Fruit fly (Drosophila melanogaster) whole organism, embryonic: ENCODE results near the gene CG14720.

Source experiments
- Adf1 ChIP-seq: fragments of 200-800 bp; sonication (Bioruptor generic); IDR thresholded peaks from 2 replicates; pipeline ENCODE4 v1.3.6; 2022; ENCODE audit warnings: missing biosample characterization, missing genetic modification characterization
- Atf-2 ChIP-seq: fragments of 200-800 bp; sonication (Bioruptor generic); optimal IDR thresholded peaks from 2 replicates; lab custom pipeline; 2016; ENCODE audit warnings: missing biosample characterization, missing genetic modification characterization
- BtbVII ChIP-seq: fragments of 200-800 bp; sonication (Bioruptor generic); optimal IDR thresholded peaks from 3 replicates; lab custom pipeline; 2017; ENCODE audit warnings: missing biosample characterization, mild to moderate bottlenecking, missing genetic modification characterization
- CG1024 ChIP-seq: fragments of 200-800 bp; sonication (Bioruptor generic); IDR thresholded peaks from 2 replicates; pipeline ENCODE4 v1.3.6; 2022; ENCODE audit warnings: missing biosample characterization, missing genetic modification characterization
- CG10366 ChIP-seq: fragments of 200-800 bp; sonication (Bioruptor generic); IDR thresholded peaks from 2 replicates; pipeline ENCODE4 v1.3.6; 2022; ENCODE audit warnings: missing biosample characterization, missing genetic modification characterization
- CG12071 ChIP-seq: fragments of 200-800 bp; sonication (Bioruptor generic); optimal IDR thresholded peaks from 3 replicates; lab custom pipeline; 2018; ENCODE audit warnings: missing biosample characterization, mild to moderate bottlenecking, missing genetic modification characterization
- CG12942 ChIP-seq: fragments of 200-800 bp; sonication (Bioruptor generic); optimal IDR thresholded peaks from 3 replicates; lab custom pipeline; 2016; ENCODE audit warnings: missing biosample characterization, missing genetic modification characterization
- CG13287 ChIP-seq: fragments of 200-800 bp; sonication (Bioruptor generic); IDR thresholded peaks from 2 replicates; pipeline ENCODE4 v1.3.6; 2022; ENCODE audit warnings: missing biosample characterization, missing genetic modification characterization; ENCODE audit not compliant: partially characterized antibody
- CG17359 ChIP-seq: fragments of 200-800 bp; sonication (Bioruptor generic); optimal IDR thresholded peaks from 3 replicates; lab custom pipeline; 2018; ENCODE audit warnings: missing biosample characterization, mild to moderate bottlenecking, missing genetic modification characterization, moderate library complexity
- CG17568 ChIP-seq: fragments of 200-800 bp; sonication (Bioruptor generic); optimal IDR thresholded peaks from 2 replicates; lab custom pipeline; 2018; ENCODE audit warnings: missing biosample characterization, mild to moderate bottlenecking, missing genetic modification characterization, moderate library complexity
- CG18599 ChIP-seq: fragments of 200-800 bp; sonication (Bioruptor generic); optimal IDR thresholded peaks from 3 replicates; lab custom pipeline; 2017; ENCODE audit warnings: missing biosample characterization, missing genetic modification characterization, mild to moderate bottlenecking, moderate library complexity, missing genetic modification reagents
- CG30020 ChIP-seq: fragments of 200-800 bp; optimal IDR thresholded peaks from 2 replicates; lab custom pipeline; 2019; ENCODE audit warnings: missing biosample characterization, mild to moderate bottlenecking, missing genetic modification characterization, moderate library complexity
- CG3163 ChIP-seq: fragments of 200-800 bp; sonication (Bioruptor generic); optimal IDR thresholded peaks from 3 replicates; lab custom pipeline; 2016; ENCODE audit warnings: missing biosample characterization, missing genetic modification characterization
- CG34224 ChIP-seq: fragments of 200-800 bp; sonication (Bioruptor generic); IDR thresholded peaks from 3 replicates; pipeline ENCODE4 v1.3.6; 2022; ENCODE audit warnings: missing biosample characterization, missing genetic modification characterization; ENCODE audit not compliant: partially characterized antibody
- CG4328 ChIP-seq: fragments of 200-800 bp; sonication (Bioruptor generic); optimal IDR thresholded peaks from 3 replicates; lab custom pipeline; 2017; ENCODE audit warnings: missing biosample characterization, missing genetic modification reagents, missing genetic modification characterization
- CG4820 ChIP-seq: fragments of 200-800 bp; sonication (Bioruptor generic); optimal IDR thresholded peaks from 3 replicates; lab custom pipeline; 2016; ENCODE audit warnings: missing biosample characterization, missing genetic modification characterization
- CG5180 ChIP-seq: fragments of 200-800 bp; sonication (Bioruptor generic); optimal IDR thresholded peaks from 3 replicates; lab custom pipeline; 2017; ENCODE audit warnings: missing biosample characterization, missing genetic modification characterization, mild to moderate bottlenecking, moderate library complexity, missing genetic modification reagents
- CG5953 ChIP-seq: fragments of 200-800 bp; sonication (Bioruptor generic); IDR thresholded peaks from 2 replicates; pipeline ENCODE4 v1.3.6; 2022; ENCODE audit warnings: missing biosample characterization, missing genetic modification characterization
- CG8281 ChIP-seq: fragments of 200-800 bp; sonication (Bioruptor generic); optimal IDR thresholded peaks from 2 replicates; lab custom pipeline; 2018; ENCODE audit warnings: missing biosample characterization, mild to moderate bottlenecking, missing genetic modification characterization, moderate library complexity
- CG9437 ChIP-seq: fragments of 200-800 bp; sonication (Bioruptor generic); optimal IDR thresholded peaks from 2 replicates; lab custom pipeline; 2018; ENCODE audit warnings: missing biosample characterization, mild to moderate bottlenecking, missing genetic modification characterization
- CG9797 ChIP-seq: fragments of 200-800 bp; sonication (Bioruptor generic); optimal IDR thresholded peaks from 3 replicates; lab custom pipeline; 2018; ENCODE audit warnings: missing biosample characterization, mild to moderate bottlenecking, missing genetic modification characterization
- CG9817 ChIP-seq: fragments of 200-800 bp; sonication (Bioruptor generic); optimal IDR thresholded peaks from 2 replicates; lab custom pipeline; 2018; ENCODE audit warnings: missing biosample characterization, mild to moderate bottlenecking, missing genetic modification characterization, moderate library complexity
- CoRest ChIP-seq: fragments of 200-800 bp; sonication (Bioruptor generic); optimal IDR thresholded peaks from 3 replicates; lab custom pipeline; 2018; ENCODE audit warnings: missing biosample characterization, mild to moderate bottlenecking, missing genetic modification characterization, moderate library complexity
- Dbx ChIP-seq: fragments of 200-800 bp; sonication (Bioruptor generic); IDR thresholded peaks from 3 replicates; pipeline ENCODE4 v1.3.6; 2022; ENCODE audit warnings: missing biosample characterization, missing genetic modification characterization
- Dfd ChIP-seq, 2 experiments: fragments of >200 bp; optimal IDR thresholded peaks; 2 replicates each; lab custom pipeline; 2017; ENCODE audit warnings: missing biosample characterization in 2 of 2, missing genetic modification characterization in 2 of 2
- E2f1 ChIP-seq: fragments of 200-800 bp; sonication (Bioruptor generic); IDR thresholded peaks from 2 replicates; pipeline ENCODE4 v1.3.6; 2022; ENCODE audit warnings: missing biosample characterization, missing genetic modification characterization
- HLH54F ChIP-seq: fragments of 200-800 bp; sonication (Bioruptor generic); optimal IDR thresholded peaks from 3 replicates; lab custom pipeline; 2016; ENCODE audit warnings: missing biosample characterization, missing genetic modification characterization
- Hr78 ChIP-seq, 2 experiments: fragments of 200-800 bp in 1 of 2; fragments of >200 bp in 1 of 2; sonication (Bioruptor generic) in 1 of 2; optimal IDR thresholded peaks; 2 replicates each; lab custom pipeline; 2017 to 2019; ENCODE audit warnings: missing biosample characterization in 2 of 2, missing genetic modification characterization in 2 of 2, mild to moderate bottlenecking in 1 of 2, moderate library complexity in 1 of 2
- Jarid2 ChIP-seq: fragments of 200-800 bp; sonication (Bioruptor generic); optimal IDR thresholded peaks from 3 replicates; lab custom pipeline; 2017; ENCODE audit warnings: mild to moderate bottlenecking, missing biosample characterization, missing genetic modification reagents, missing genetic modification characterization
- MBD-R2 ChIP-seq: fragments of 200-800 bp; sonication (Bioruptor generic); IDR thresholded peaks from 2 replicates; pipeline ENCODE4 v1.3.6; 2022; ENCODE audit warnings: missing biosample characterization, missing genetic modification characterization
- Nf-YB ChIP-seq: fragments of 200-800 bp; sonication (Bioruptor generic); optimal IDR thresholded peaks from 3 replicates; lab custom pipeline; 2019; ENCODE audit warnings: missing biosample characterization, mild to moderate bottlenecking, missing genetic modification characterization, moderate library complexity
- PHDP ChIP-seq: fragments of 200-800 bp; sonication (Bioruptor generic); optimal IDR thresholded peaks from 3 replicates; lab custom pipeline; 2018; ENCODE audit warnings: missing biosample characterization, mild to moderate bottlenecking, missing genetic modification characterization, moderate library complexity
- Ptx1 ChIP-seq: fragments of 200-800 bp; sonication (Bioruptor generic); IDR thresholded peaks from 2 replicates; pipeline ENCODE4 v1.3.6; 2022; ENCODE audit warnings: missing biosample characterization, missing genetic modification characterization
- Rfx ChIP-seq: fragments of 200-800 bp; sonication (Bioruptor generic); IDR thresholded peaks from 2 replicates; pipeline ENCODE4 v1.3.6; 2022; ENCODE audit warnings: missing biosample characterization, missing genetic modification characterization
- Sry-δ ChIP-seq: fragments of 200-800 bp; sonication (Bioruptor generic); optimal IDR thresholded peaks from 2 replicates; lab custom pipeline; 2016; ENCODE audit warnings: missing biosample characterization, missing genetic modification characterization
- Stat92E ChIP-seq, 3 experiments: fragments of >200 bp in 2 of 3; fragments of 200-800 bp in 1 of 3; sonication (Bioruptor generic) in 1 of 3; optimal IDR thresholded peaks; 2 replicates each; lab custom pipeline; 2017 to 2019; ENCODE audit warnings: missing biosample characterization in 3 of 3, missing genetic modification characterization in 3 of 3, mild to moderate bottlenecking in 1 of 3, moderate library complexity in 1 of 3
- chn ChIP-seq: fragments of 200-800 bp; sonication (Bioruptor generic); optimal IDR thresholded peaks from 2 replicates; lab custom pipeline; 2016; ENCODE audit warnings: missing biosample characterization, missing genetic modification characterization
- ci ChIP-seq: fragments of 200-800 bp; sonication (Bioruptor generic); IDR thresholded peaks from 3 replicates; pipeline ENCODE4 v1.3.6; 2022; ENCODE audit warnings: missing biosample characterization, missing genetic modification characterization
- dm ChIP-seq: fragments of 200-800 bp; sonication (Bioruptor generic); optimal IDR thresholded peaks from 3 replicates; lab custom pipeline; 2016; ENCODE audit warnings: missing biosample characterization, missing genetic modification characterization
- eve ChIP-seq, 2 experiments: fragments of >200 bp; optimal IDR thresholded peaks; 2 replicates each; lab custom pipeline; 2017; ENCODE audit warnings: missing biosample characterization in 2 of 2, missing genetic modification characterization in 2 of 2
- grau ChIP-seq: fragments of 200-800 bp; optimal IDR thresholded peaks from 3 replicates; lab custom pipeline; 2019; ENCODE audit warnings: missing biosample characterization, mild to moderate bottlenecking, missing genetic modification characterization, moderate library complexity
- grn ChIP-seq: fragments of 200-800 bp; sonication (Bioruptor generic); optimal IDR thresholded peaks from 3 replicates; lab custom pipeline; 2017; ENCODE audit warnings: missing biosample characterization, missing genetic modification characterization
- hth ChIP-seq: fragments of >200 bp; optimal IDR thresholded peaks from 2 replicates; lab custom pipeline; 2017; ENCODE audit warnings: inconsistent platforms
- jumu ChIP-seq: fragments of 200-800 bp; sonication (Bioruptor generic); optimal IDR thresholded peaks from 3 replicates; lab custom pipeline; 2016; ENCODE audit warnings: missing biosample characterization, missing genetic modification characterization
- onecut ChIP-seq: fragments of 200-800 bp; sonication (Bioruptor generic); IDR thresholded peaks from 2 replicates; pipeline ENCODE4 v1.3.6; 2022; ENCODE audit warnings: missing biosample characterization, missing genetic modification characterization
- pan ChIP-seq, 4 experiments: fragments of >200 bp in 3 of 4; fragments of 200-800 bp in 1 of 4; sonication (Bioruptor generic) in 1 of 4; optimal IDR thresholded peaks in 3 of 4; IDR thresholded peaks in 1 of 4; 2 replicates each; pipeline versions ENCODE4 v1.3.6 to Lab custom; 2017 to 2022; ENCODE audit warnings: missing biosample characterization in 2 of 4, missing genetic modification characterization in 2 of 4, mixed read lengths in 1 of 4
- pum ChIP-seq: fragments of 200-800 bp; sonication (Bioruptor generic); optimal IDR thresholded peaks from 2 replicates; lab custom pipeline; 2016; ENCODE audit warnings: missing biosample characterization, missing genetic modification characterization
- scrt ChIP-seq: fragments of 200-800 bp; sonication (Bioruptor generic); optimal IDR thresholded peaks from 2 replicates; lab custom pipeline; 2018; ENCODE audit warnings: missing biosample characterization, mild to moderate bottlenecking, missing genetic modification characterization, moderate library complexity
- stwl ChIP-seq: fragments of 200-800 bp; sonication (Bioruptor generic); optimal IDR thresholded peaks from 3 replicates; lab custom pipeline; 2018; ENCODE audit warnings: missing biosample characterization, mild to moderate bottlenecking, missing genetic modification characterization, moderate library complexity
- tx ChIP-seq: fragments of 200-800 bp; sonication (Bioruptor generic); optimal IDR thresholded peaks from 2 replicates; lab custom pipeline; 2016; ENCODE audit warnings: missing biosample characterization, missing genetic modification characterization
- vnd ChIP-seq: fragments of 200-800 bp; sonication (Bioruptor generic); IDR thresholded peaks from 3 replicates; pipeline ENCODE4 v1.3.6; 2022; ENCODE audit warnings: missing biosample characterization, missing genetic modification characterization; ENCODE audit not compliant: partially characterized antibody

The CG14720 gene

dm6 chr3R:11679513-11679912, 32.0 kb upstream of the CG14720 start, which contains the start of the genes Taf12 and Ho (continued):
- TF ChIP-seq scrt (GFP tag; lab: Kevin White, UChicago) (no peak), Dfd (GFP tag; optimal IDR thresholded peaks at IDR 0.05; lab: Kevin White, UChicago) (no peak), CG12942 (GFP tag; lab: Kevin White, UChicago) (no peak), CG12071 (no peak), vnd (GFP tag; lab: Robert Waterston, UW) (no peak), CG10366 (GFP tag; lab: Robert Waterston, UW) (no peak), Rfx (no peak), E2f1 (no peak), pum (GFP tag; lab: Kevin White, UChicago) (no peak), jumu (GFP tag; lab: Kevin White, UChicago) (no peak), Dbx (no peak), CG8281 (tag; lab: Kevin White, UChicago) (no peak), CG18599 (GFP tag; lab: Kevin White, UChicago) (no peak), Adf1 (GFP tag; lab: Robert Waterston, UW) (no peak), CoRest (tag; lab: Kevin White, UChicago) (no peak), CG34224 (GFP tag; lab: Robert Waterston, UW) (no peak; the same call in 2 of the 3 replicates), Ptx1 (no peak), CG3163 (GFP tag; lab: Kevin White, UChicago) (no peak), Sry-δ (GFP tag; lab: Kevin White, UChicago) (peak; percentile 17), CG1024 (GFP tag; lab: Robert Waterston, UW) (no peak), eve (GFP tag; optimal IDR thresholded peaks at IDR 0.05; lab: Kevin White, UChicago) (no peak), PHDP (tag; lab: Kevin White, UChicago) (no peak), CG5180 (no peak), stwl (tag; lab: Kevin White, UChicago) (peak; percentile 84), CG9797 (GFP tag; lab: Kevin White, UChicago) (peak; percentile 93), Stat92E (GFP tag; optimal IDR thresholded peaks at IDR 0.05; lab: Kevin White, UChicago) (no peak), pan (optimal IDR thresholded peaks at IDR 0.05; lab: Kevin White, UChicago) (no peak), pan (GFP tag; optimal IDR thresholded peaks at IDR 0.05 in 1 of 2, IDR thresholded peaks at IDR 0.05 in 1 of 2) (no peak), CG13287 (GFP tag; lab: Robert Waterston, UW) (peak; percentile 41; the same call in 1 of the 2 replicates), MBD-R2 (GFP tag; lab: Robert Waterston, UW) (peak; percentile 91), BtbVII (GFP tag; lab: Kevin White, UChicago) (no peak), tx (GFP tag; lab: Kevin White, UChicago) (no peak), CG4820 (GFP tag; lab: Kevin White, UChicago) (no peak), chn (GFP tag; lab: Kevin White, UChicago) (no peak), grn (no peak), CG17359 (tag; lab: Kevin White, UChicago) (no peak), CG17568 (peak; percentile 6), grau (tag; lab: Kevin White, UChicago) (peak; percentile 28), Atf-2 (GFP tag; lab: Kevin White, UChicago) (no peak), CG9817 (tag; lab: Kevin White, UChicago) (no peak), CG5953 (no peak), Nf-YB (GFP tag; lab: Kevin White, UChicago) (no peak), onecut (GFP tag; lab: Robert Waterston, UW) (no peak), CG9437 (GFP tag; lab: Kevin White, UChicago) (no peak), Jarid2 (peak; percentile 7), CG4328 (no peak), Hr78 (GFP tag; optimal IDR thresholded peaks at IDR 0.05; lab: Kevin White, UChicago) (no peak), dm (GFP tag; lab: Kevin White, UChicago) (no peak), HLH54F (GFP tag; lab: Kevin White, UChicago) (no peak), ci (GFP tag; lab: Robert Waterston, UW) (peak; percentile 42; the same call in 1 of the 3 replicates), CG30020 (tag; lab: Kevin White, UChicago) (no peak), hth (lab: Kevin White, UChicago) (no peak)
